Worm (Caenorhabditis elegans) whole organism, L4 larva: ENCODE data around the gene ttn-1.

ENCODE experiments used
- F10B5.3 ChIP-seq: sonication (generic microtip); optimal IDR thresholded peaks from 2 replicates; lab custom pipeline; 2016; ENCODE audit warnings: mild to moderate bottlenecking, missing genetic modification characterization, missing compliant biosample characterization
- R02D3.7 ChIP-seq: fragments of 150-350 bp; sonication (generic microtip); optimal IDR thresholded peaks from 3 replicates; lab custom pipeline; 2014; ENCODE audit warnings: missing biosample characterization, missing genetic modification characterization
- Y75B8A.6 ChIP-seq: fragments of 200-800 bp; sonication (Bioruptor generic); IDR thresholded peaks from 2 replicates; pipeline ENCODE4 v1.3.6; 2022; ENCODE audit warnings: missing genetic modification reagents, missing genetic modification characterization, missing compliant biosample characterization
- ZK546.5 ChIP-seq, 2 experiments: sonication (generic microtip); optimal IDR thresholded peaks; 2 replicates each; lab custom pipeline; 2017; ENCODE audit warnings: missing biosample characterization in 2 of 2, missing genetic modification characterization in 2 of 2
- aly-2 ChIP-seq: sonication (generic microtip); optimal IDR thresholded peaks from 2 replicates; lab custom pipeline; 2018; ENCODE audit warnings: missing biosample characterization, missing genetic modification characterization
- ama-1 ChIP-seq: fragments of 150-350 bp; optimal IDR thresholded peaks from 2 replicates; lab custom pipeline; 2014; ENCODE audit warnings: inconsistent platforms, mixed read lengths
- ceh-20 ChIP-seq: fragments of 200-800 bp; sonication (Bioruptor generic); IDR thresholded peaks from 2 replicates; pipeline ENCODE4 v1.3.6; 2022; ENCODE audit warnings: missing genetic modification reagents, missing genetic modification characterization, missing compliant biosample characterization
- ceh-28 ChIP-seq: fragments of 150-350 bp; optimal IDR thresholded peaks from 2 replicates; lab custom pipeline; 2014; ENCODE audit warnings: missing biosample characterization, missing genetic modification reagents, missing genetic modification characterization
- ces-1 ChIP-seq: fragments of 150-350 bp; sonication (generic microtip); optimal IDR thresholded peaks from 4 replicates; lab custom pipeline; 2014; ENCODE audit warnings: missing biosample characterization, missing genetic modification reagents, missing genetic modification characterization
- daf-16 ChIP-seq, 3 experiments: sonication (generic microtip); optimal IDR thresholded peaks; 2 replicates each; lab custom pipeline; 2016 to 2017; ENCODE audit warnings: missing genetic modification characterization in 3 of 3, missing genetic modification reagents in 3 of 3, mild to moderate bottlenecking in 2 of 3, missing compliant biosample characterization in 2 of 3, missing biosample characterization in 1 of 3, moderate library complexity in 1 of 3
- dmd-6 ChIP-seq: fragments of 200-800 bp; sonication (Bioruptor generic); IDR thresholded peaks from 2 replicates; pipeline ENCODE4 v1.3.6; 2022; ENCODE audit warnings: missing genetic modification reagents, missing genetic modification characterization, missing compliant biosample characterization
- dpl-1 ChIP-seq: fragments of 150-350 bp; optimal IDR thresholded peaks from 2 replicates; lab custom pipeline; 2014; ENCODE audit warnings: missing biosample characterization, missing genetic modification reagents, missing genetic modification characterization
- duxl-1 ChIP-seq: sonication (generic microtip); optimal IDR thresholded peaks from 2 replicates; lab custom pipeline; 2016; ENCODE audit warnings: mild to moderate bottlenecking, missing genetic modification characterization, moderate library complexity, missing compliant biosample characterization; ENCODE audit not compliant: poor library complexity
- egl-43 ChIP-seq: fragments of 200-800 bp; sonication (Bioruptor generic); IDR thresholded peaks from 2 replicates; pipeline ENCODE4 v1.3.6; 2022; ENCODE audit warnings: missing genetic modification reagents, missing genetic modification characterization, missing compliant biosample characterization
- fos-1 ChIP-seq: fragments of 150-350 bp; optimal IDR thresholded peaks from 2 replicates; lab custom pipeline; 2014; ENCODE audit warnings: missing biosample characterization, missing genetic modification characterization
- hif-1 ChIP-seq, 2 experiments: sonication (generic microtip); optimal IDR thresholded peaks; 2 replicates each; lab custom pipeline; 2016 to 2017; ENCODE audit warnings: missing compliant biosample characterization in 2 of 2, missing genetic modification characterization in 2 of 2, missing genetic modification reagents in 2 of 2, missing genotype in 2 of 2, mild to moderate bottlenecking in 1 of 2
- hlh-30 ChIP-seq: sonication (generic microtip); optimal IDR thresholded peaks from 2 replicates; lab custom pipeline; 2017; ENCODE audit warnings: antibody characterized with exemption, mild to moderate bottlenecking, missing genetic modification characterization, missing compliant biosample characterization; ENCODE audit not compliant: insufficient read depth
- hmg-1.1 ChIP-seq: fragments of 200-800 bp; sonication (Bioruptor generic); IDR thresholded peaks from 2 replicates; pipeline ENCODE4 v1.3.6; 2022; ENCODE audit warnings: missing genetic modification reagents, missing genetic modification characterization, missing compliant biosample characterization
- jun-1 ChIP-seq: fragments of 150-350 bp; optimal IDR thresholded peaks from 2 replicates; lab custom pipeline; 2014; ENCODE audit warnings: missing biosample characterization, missing genetic modification reagents, missing genetic modification characterization
- lin-39 ChIP-seq: fragments of 150-350 bp; optimal IDR thresholded peaks from 2 replicates; lab custom pipeline; 2014; ENCODE audit warnings: missing biosample characterization, missing genetic modification reagents, missing genetic modification characterization
- lsy-2 ChIP-seq, 2 experiments: fragments of 150-350 bp in 1 of 2; sonication (generic microtip) in 1 of 2; optimal IDR thresholded peaks; 2 replicates each; lab custom pipeline; 2014 to 2017; ENCODE audit warnings: missing biosample characterization in 2 of 2, missing genetic modification characterization in 2 of 2
- mdl-1 ChIP-seq, 2 experiments: fragments of 150-350 bp in 1 of 2; sonication (generic microtip) in 1 of 2; optimal IDR thresholded peaks; 2 replicates each; lab custom pipeline; 2014 to 2017; ENCODE audit warnings: missing biosample characterization in 2 of 2, missing genetic modification characterization in 2 of 2
- mdt-29 ChIP-seq: fragments of 200-800 bp; sonication (Bioruptor generic); IDR thresholded peaks from 2 replicates; pipeline ENCODE4 v1.3.6; 2022; ENCODE audit warnings: missing genetic modification reagents, missing genetic modification characterization, missing compliant biosample characterization
- mep-1 ChIP-seq: fragments of 150-350 bp; sonication (generic microtip); optimal IDR thresholded peaks from 3 replicates; lab custom pipeline; 2014; ENCODE audit warnings: missing biosample characterization, missing genetic modification characterization
- mxl-2 ChIP-seq: fragments of 200-800 bp; sonication (Bioruptor generic); conservative IDR thresholded peaks from 2 replicates; pipeline ENCODE4 v1.3.6; 2022; ENCODE audit warnings: missing genetic modification reagents, missing genetic modification characterization, missing compliant biosample characterization
- mxl-3 ChIP-seq: fragments of 200-800 bp; sonication (Bioruptor generic); optimal IDR thresholded peaks from 2 replicates; lab custom pipeline; 2018; ENCODE audit warnings: mild to moderate bottlenecking, missing genetic modification characterization, missing compliant biosample characterization
- nhr-237 ChIP-seq: sonication (generic microtip); optimal IDR thresholded peaks from 2 replicates; lab custom pipeline; 2017; ENCODE audit warnings: missing biosample characterization, missing genetic modification characterization
- nhr-28 ChIP-seq: fragments of 150-350 bp; optimal IDR thresholded peaks from 2 replicates; lab custom pipeline; 2014; ENCODE audit warnings: missing biosample characterization, missing genetic modification characterization
- nhr-41 ChIP-seq: fragments of 200-800 bp; sonication (Bioruptor generic); IDR thresholded peaks from 2 replicates; pipeline ENCODE4 v1.3.6; 2022; ENCODE audit warnings: missing genetic modification reagents, missing genetic modification characterization, missing compliant biosample characterization
- nhr-42 ChIP-seq: fragments of 200-800 bp; sonication (Bioruptor generic); IDR thresholded peaks from 2 replicates; pipeline ENCODE4 v1.3.6; 2022; ENCODE audit warnings: missing genetic modification characterization, missing compliant biosample characterization
- pqm-1 ChIP-seq: sonication (generic microtip); optimal IDR thresholded peaks from 2 replicates; lab custom pipeline; 2017; ENCODE audit warnings: missing biosample characterization, missing genetic modification characterization
- unc-130 ChIP-seq: sonication (generic microtip); optimal IDR thresholded peaks from 2 replicates; lab custom pipeline; 2016; ENCODE audit warnings: missing genetic modification reagents, missing genetic modification characterization, missing compliant biosample characterization
- unc-62 ChIP-seq, 3 experiments: fragments of 150-350 bp in 1 of 3; sonication (generic microtip); optimal IDR thresholded peaks in 2 of 3; peaks in 1 of 3; 1 replicate in 1 of 3; 2 replicates in 2 of 3; lab custom pipeline; 2014 to 2017; ENCODE audit warnings: missing biosample characterization in 3 of 3, missing genetic modification characterization in 3 of 3, missing genetic modification reagents in 3 of 3, missing genotype in 1 of 3
- zfp-3 ChIP-seq: fragments of 200-800 bp; sonication (Bioruptor generic); conservative IDR thresholded peaks from 2 replicates; pipeline ENCODE4 v1.3.6; 2022; ENCODE audit warnings: missing genetic modification reagents, missing genetic modification characterization, missing compliant biosample characterization
- zip-11 ChIP-seq: fragments of 200-800 bp; sonication (Bioruptor generic); IDR thresholded peaks from 2 replicates; pipeline ENCODE4 v1.3.6; 2022; ENCODE audit warnings: missing genetic modification characterization, missing compliant biosample characterization
- ztf-7 ChIP-seq: fragments of 150-350 bp; optimal IDR thresholded peaks from 2 replicates; lab custom pipeline; 2014; ENCODE audit warnings: missing biosample characterization, missing genetic modification characterization

ttn-1 gene

ce11 chrV:6213845-6214244 is 11.4 kb upstream of the ttn-1 start (continued):
- TF ChIP-seq nhr-41 (no peak), unc-130 (no peak), nhr-42 (GFP tag; lab: Robert Waterston, UW) (peak; percentile 39; the same call in 1 of the 2 replicates), R02D3.7 (tag; lab: Kevin White, UChicago) (no peak), Y75B8A.6 (no peak), nhr-237 (no peak), ZK546.5 (tag; optimal IDR thresholded peaks at IDR 0.05; lab: Kevin White, UChicago) (no peak), dpl-1 (GFP tag; lab: Kevin White, UChicago) (peak; percentile 37), unc-62 (GFP tag; optimal IDR thresholded peaks at IDR 0.05 in 1 of 2; lab: Kevin White, UChicago) (peak in 1 of 2 experiments; percentile 100), unc-62 (tag; optimal IDR thresholded peaks at IDR 0.05; lab: Kevin White, UChicago) (no peak), dmd-6 (GFP tag; lab: Robert Waterston, UW) (peak; percentile 33), ztf-7 (tag; lab: Kevin White, UChicago) (peak; percentile 35), mdt-29 (GFP tag; lab: Robert Waterston, UW) (0 out of 2 replicates have a peak, but pooled peaks have one; percentile 38), pqm-1 (tag; lab: Kevin White, UChicago) (no peak), nhr-28 (peak; percentile 35), egl-43 (GFP tag; lab: Robert Waterston, UW) (0 out of 2 replicates have a peak, but pooled peaks have one; percentile 10), hif-1 (tag; optimal IDR thresholded peaks at IDR 0.05; lab: Kevin White, UChicago) (peak in 1 of 2 experiments; percentile 41), ceh-28 (tag; lab: Kevin White, UChicago) (peak; percentile 4), mep-1 (tag; lab: Kevin White, UChicago) (peak; percentile 70), hmg-1.1 (GFP tag; lab: Robert Waterston, UW) (peak; percentile 79), lin-39 (tag; lab: Kevin White, UChicago) (no peak), duxl-1 (no peak), daf-16 (GFP tag; optimal IDR thresholded peaks at IDR 0.05; lab: Kevin White, UChicago) (no peak), daf-16 (tag; optimal IDR thresholded peaks at IDR 0.05; lab: Kevin White, UChicago) (peak; percentile 46), hlh-30 (tag; lab: Kevin White, UChicago) (peak; percentile 94), zip-11 (GFP tag; lab: Robert Waterston, UW) (no peak), ama-1 (lab: Kevin White, UChicago) (no peak), ceh-20 (GFP tag; lab: Robert Waterston, UW) (0 out of 2 replicates have a peak, but pooled peaks have one; percentile 28), mxl-2 (GFP tag; lab: Robert Waterston, UW) (no peak), jun-1 (tag; lab: Kevin White, UChicago) (peak; percentile 78), ces-1 (GFP tag; lab: Kevin White, UChicago) (no peak), mxl-3 (GFP tag; lab: Kevin White, UChicago) (peak; percentile 71), fos-1 (tag; lab: Kevin White, UChicago) (peak; percentile 4), aly-2 (tag; lab: Kevin White, UChicago) (no peak), zfp-3 (GFP tag; lab: Robert Waterston, UW) (no peak)

ce11 chrV:6213216-6213735 is 10.8 kb upstream of the ttn-1 start:
- no peak for TF ChIP-seq F10B5.3 (tag; lab: Kevin White, UChicago)
- peak in 1 of 2 experiments; percentile 43 for TF ChIP-seq mdl-1 (tag; optimal IDR thresholded peaks at IDR 0.05; lab: Kevin White, UChicago)
- peak in 1 of 2 experiments; percentile 6 for TF ChIP-seq lsy-2 (tag; optimal IDR thresholded peaks at IDR 0.05; lab: Kevin White, UChicago)
- TF ChIP-seq nhr-28 = peak; percentile 53
- peak in 1 of 2 experiments; percentile 94 for TF ChIP-seq unc-62 (GFP tag; optimal IDR thresholded peaks at IDR 0.05 in 1 of 2; lab: Kevin White, UChicago)
- TF ChIP-seq unc-62 (tag; optimal IDR thresholded peaks at IDR 0.05; lab: Kevin White, UChicago) = no peak
- TF ChIP-seq ceh-20 (GFP tag; lab: Robert Waterston, UW) = no peak
- TF ChIP-seq hlh-30 (tag; lab: Kevin White, UChicago) = no peak
- TF ChIP-seq, all 104 proteins: peak for 4
